Worm (Caenorhabditis elegans) whole organism, L2 larva: ENCODE measurements around the gene rer-1.

Source experiments
- C34F6.9 ChIP-seq: fragments of 150-350 bp; optimal IDR thresholded peaks from 2 replicates; lab custom pipeline; 2014; ENCODE audit warnings: missing biosample characterization, missing genetic modification characterization
- F13H6.1 ChIP-seq: sonication (generic microtip); optimal IDR thresholded peaks from 2 replicates; lab custom pipeline; 2016; ENCODE audit warnings: missing genetic modification characterization, missing compliant biosample characterization
- R02D3.7 ChIP-seq: fragments of 150-350 bp; optimal IDR thresholded peaks from 2 replicates; lab custom pipeline; 2014; ENCODE audit warnings: missing biosample characterization, missing genetic modification characterization
- ZK546.5 ChIP-seq: sonication (generic microtip); optimal IDR thresholded peaks from 2 replicates; lab custom pipeline; 2017; ENCODE audit warnings: missing biosample characterization, missing genetic modification characterization
- alr-1 ChIP-seq: fragments of 150-350 bp; optimal IDR thresholded peaks from 2 replicates; lab custom pipeline; 2014; ENCODE audit warnings: missing biosample characterization, missing genetic modification characterization
- ama-1 ChIP-seq: fragments of 150-350 bp; optimal IDR thresholded peaks from 2 replicates; lab custom pipeline; 2018; ENCODE audit warnings: inconsistent platforms
- blmp-1 ChIP-seq: sonication (generic microtip); optimal IDR thresholded peaks from 2 replicates; lab custom pipeline; 2017; ENCODE audit warnings: missing genetic modification characterization, mild to moderate bottlenecking, missing compliant biosample characterization, antibody characterized with exemption, moderate library complexity; ENCODE audit not compliant: insufficient read depth
- ceh-16 ChIP-seq: fragments of 150-350 bp; optimal IDR thresholded peaks from 2 replicates; lab custom pipeline; 2014; ENCODE audit warnings: missing biosample characterization, missing genetic modification characterization
- ceh-82 ChIP-seq: fragments of 150-350 bp; optimal IDR thresholded peaks from 2 replicates; lab custom pipeline; 2014; ENCODE audit warnings: missing biosample characterization, missing genetic modification characterization
- crh-2 ChIP-seq: sonication (generic microtip); optimal IDR thresholded peaks from 2 replicates; lab custom pipeline; 2017; ENCODE audit warnings: missing biosample characterization, missing genetic modification characterization
- dmd-4 ChIP-seq: sonication (generic microtip); optimal IDR thresholded peaks from 2 replicates; lab custom pipeline; 2017; ENCODE audit warnings: missing biosample characterization, missing genetic modification characterization
- egl-27 ChIP-seq: sonication (generic microtip); optimal IDR thresholded peaks from 3 replicates; lab custom pipeline; 2017; ENCODE audit warnings: missing biosample characterization, missing genetic modification reagents, missing genetic modification characterization
- elt-1 ChIP-seq: fragments of 150-350 bp; optimal IDR thresholded peaks from 2 replicates; lab custom pipeline; 2014; ENCODE audit warnings: missing biosample characterization, missing genetic modification characterization
- elt-3 ChIP-seq: sonication (generic microtip); optimal IDR thresholded peaks from 2 replicates; lab custom pipeline; 2017; ENCODE audit warnings: missing biosample characterization, missing genetic modification characterization
- fos-1 ChIP-seq: fragments of 150-350 bp; optimal IDR thresholded peaks from 2 replicates; lab custom pipeline; 2014; ENCODE audit warnings: missing biosample characterization, missing genetic modification characterization
- gmeb-1 ChIP-seq: fragments of 150-350 bp; optimal IDR thresholded peaks from 2 replicates; lab custom pipeline; 2014; ENCODE audit warnings: missing biosample characterization, missing genetic modification characterization
- lin-11 ChIP-seq: fragments of 150-350 bp; sonication (generic microtip); optimal IDR thresholded peaks from 2 replicates; lab custom pipeline; 2014; ENCODE audit warnings: missing biosample characterization, missing genetic modification characterization, inconsistent platforms, mixed read lengths
- lin-13 ChIP-seq: fragments of 150-350 bp; optimal IDR thresholded peaks from 2 replicates; lab custom pipeline; 2014; ENCODE audit warnings: missing biosample characterization, missing genetic modification reagents, missing genetic modification characterization
- lin-39 ChIP-seq: fragments of 150-350 bp; optimal IDR thresholded peaks from 2 replicates; lab custom pipeline; 2014; ENCODE audit warnings: missing biosample characterization, missing genetic modification reagents, missing genetic modification characterization
- lsy-2 ChIP-seq, 2 experiments: fragments of 150-350 bp in 1 of 2; sonication (generic microtip) in 1 of 2; optimal IDR thresholded peaks; 2 replicates each; lab custom pipeline; 2014 to 2017; ENCODE audit warnings: missing biosample characterization in 2 of 2, missing genetic modification characterization in 2 of 2
- mab-5 ChIP-seq: fragments of 150-350 bp; optimal IDR thresholded peaks from 2 replicates; lab custom pipeline; 2014; ENCODE audit warnings: missing biosample characterization, missing genetic modification characterization
- mdl-1 ChIP-seq, 2 experiments: fragments of 150-350 bp in 1 of 2; sonication (generic microtip) in 1 of 2; optimal IDR thresholded peaks; 2 replicates each; lab custom pipeline; 2017; ENCODE audit warnings: missing biosample characterization in 2 of 2, missing genetic modification characterization in 2 of 2
- nhr-10 ChIP-seq: sonication (generic microtip); optimal IDR thresholded peaks from 2 replicates; lab custom pipeline; 2017; ENCODE audit warnings: missing biosample characterization, missing genetic modification characterization
- nhr-11 ChIP-seq: fragments of 150-350 bp; optimal IDR thresholded peaks from 2 replicates; lab custom pipeline; 2014; ENCODE audit warnings: missing biosample characterization, missing genetic modification characterization
- nhr-12 ChIP-seq: fragments of 150-350 bp; optimal IDR thresholded peaks from 2 replicates; lab custom pipeline; 2014; ENCODE audit warnings: missing biosample characterization, missing genetic modification characterization
- nhr-129 ChIP-seq: fragments of 150-350 bp; optimal IDR thresholded peaks from 2 replicates; lab custom pipeline; 2014; ENCODE audit warnings: missing biosample characterization, missing genetic modification characterization
- nhr-21 ChIP-seq: fragments of 150-350 bp; optimal IDR thresholded peaks from 2 replicates; lab custom pipeline; 2014; ENCODE audit warnings: missing biosample characterization, missing genetic modification characterization
- nhr-23 ChIP-seq: fragments of 150-350 bp; optimal IDR thresholded peaks from 2 replicates; lab custom pipeline; 2014; ENCODE audit warnings: missing biosample characterization, missing genetic modification reagents, missing genetic modification characterization
- nhr-237 ChIP-seq: fragments of 150-350 bp; optimal IDR thresholded peaks from 2 replicates; lab custom pipeline; 2014; ENCODE audit warnings: missing biosample characterization, missing genetic modification characterization
- nhr-25 ChIP-seq: fragments of 150-350 bp; sonication (generic microtip); optimal IDR thresholded peaks from 3 replicates; lab custom pipeline; 2014; ENCODE audit warnings: missing biosample characterization, missing genetic modification characterization
- nhr-6 ChIP-seq: fragments of 150-350 bp; optimal IDR thresholded peaks from 2 replicates; lab custom pipeline; 2014; ENCODE audit warnings: missing biosample characterization, missing genetic modification characterization
- nhr-77 ChIP-seq: fragments of 150-350 bp; optimal IDR thresholded peaks from 2 replicates; lab custom pipeline; 2014; ENCODE audit warnings: missing biosample characterization, missing genetic modification characterization
- peb-1 ChIP-seq: fragments of 150-350 bp; optimal IDR thresholded peaks from 2 replicates; lab custom pipeline; 2014; ENCODE audit warnings: missing biosample characterization, missing genetic modification characterization
- sem-4 ChIP-seq: fragments of 150-350 bp; optimal IDR thresholded peaks from 2 replicates; lab custom pipeline; 2014; ENCODE audit warnings: missing biosample characterization, missing genetic modification reagents, missing genetic modification characterization
- skn-1 ChIP-seq: sonication (generic microtip); optimal IDR thresholded peaks from 2 replicates; lab custom pipeline; 2017; ENCODE audit warnings: missing biosample characterization, missing genetic modification characterization
- sma-3 ChIP-seq: sonication (generic microtip); optimal IDR thresholded peaks from 2 replicates; lab custom pipeline; 2016; ENCODE audit warnings: missing genetic modification reagents, missing genetic modification characterization, missing compliant biosample characterization
- sma-9 ChIP-seq, 2 experiments: fragments of 150-350 bp in 1 of 2; sonication (generic microtip) in 1 of 2; optimal IDR thresholded peaks; 2 replicates each; lab custom pipeline; 2014 to 2016; ENCODE audit warnings: missing genetic modification characterization in 2 of 2, mild to moderate bottlenecking in 1 of 2, missing biosample characterization in 1 of 2, missing compliant biosample characterization in 1 of 2, missing genetic modification reagents in 1 of 2, moderate library complexity in 1 of 2
- snpc-4 ChIP-seq: fragments of 150-350 bp; optimal IDR thresholded peaks from 2 replicates; lab custom pipeline; 2014; ENCODE audit warnings: missing biosample characterization, missing genetic modification characterization
- unc-39 ChIP-seq: fragments of 150-350 bp; optimal IDR thresholded peaks from 2 replicates; lab custom pipeline; 2014; ENCODE audit warnings: missing biosample characterization, missing genetic modification characterization
- unc-55 ChIP-seq: fragments of 150-350 bp; sonication (generic microtip); optimal IDR thresholded peaks from 3 replicates; lab custom pipeline; 2014; ENCODE audit warnings: missing biosample characterization, missing genetic modification reagents, missing genetic modification characterization
- unc-62 ChIP-seq: fragments of 150-350 bp; optimal IDR thresholded peaks from 2 replicates; lab custom pipeline; 2014; ENCODE audit warnings: missing biosample characterization, missing genetic modification reagents, missing genetic modification characterization
- zag-1 ChIP-seq: fragments of 150-350 bp; optimal IDR thresholded peaks from 2 replicates; lab custom pipeline; 2014; ENCODE audit warnings: missing biosample characterization, missing genetic modification characterization
- ztf-1 ChIP-seq: fragments of 200-800 bp; sonication (Bioruptor generic); conservative IDR thresholded peaks from 2 replicates; pipeline ENCODE4 v1.3.6; 2022; ENCODE audit warnings: missing genetic modification characterization, missing compliant biosample characterization
- ztf-11 ChIP-seq: sonication (generic microtip); optimal IDR thresholded peaks from 2 replicates; lab custom pipeline; 2017; ENCODE audit warnings: missing biosample characterization, missing genetic modification characterization
- ztf-4 ChIP-seq: fragments of 150-350 bp; optimal IDR thresholded peaks from 2 replicates; lab custom pipeline; 2014; ENCODE audit warnings: missing biosample characterization, missing genetic modification characterization

rer-1 gene

ce11 chrII:8813659-8814058, 2.5 kb downstream of the rer-1 start (continued):
- peak; percentile 52 for TF ChIP-seq blmp-1 (tag; lab: Kevin White, UChicago)

ce11 chrII:8814231-8814630, 3.1 kb downstream of the rer-1 start:
- no peak for TF ChIP-seq elt-1 (tag; lab: Kevin White, UChicago)
- TF ChIP-seq nhr-25: peak; percentile 4

ce11 chrII:8817225-8817624, 6.1 kb downstream of the rer-1 start:
- TF ChIP-seq nhr-21: peak; percentile 85
- TF ChIP-seq nhr-25: peak; percentile 59
- no peak for TF ChIP-seq skn-1 (tag; lab: Kevin White, UChicago)
- peak in 1 of 2 experiments; percentile 16 for TF ChIP-seq lsy-2 (tag; optimal IDR thresholded peaks at IDR 0.05; lab: Kevin White, UChicago)
- TF ChIP-seq ZK546.5 (tag; lab: Kevin White, UChicago): no peak
- peak; percentile 31 for TF ChIP-seq crh-2 (tag; lab: Kevin White, UChicago)
- no peak for TF ChIP-seq lin-11 (tag; lab: Kevin White, UChicago)
- TF ChIP-seq ztf-4 (tag; lab: Kevin White, UChicago): peak; percentile 33
- TF ChIP-seq blmp-1 (tag; lab: Kevin White, UChicago): peak; percentile 12
- no peak for TF ChIP-seq F13H6.1 (tag; lab: Kevin White, UChicago)
- no peak for TF ChIP-seq R02D3.7
- TF ChIP-seq sma-3 (GFP tag; lab: Kevin White, UChicago): peak; percentile 51
- peak; percentile 56 for TF ChIP-seq sem-4 (tag; lab: Kevin White, UChicago)
- TF ChIP-seq nhr-10 (tag; lab: Kevin White, UChicago): no peak

ce11 chrII:8818257-8818656, 7.1 kb downstream of the rer-1 start:
- TF ChIP-seq sma-9 (GFP tag; optimal IDR thresholded peaks at IDR 0.05; lab: Kevin White, UChicago): peak; percentile 93
- no peak for TF ChIP-seq sma-9 (tag; optimal IDR thresholded peaks at IDR 0.05; lab: Kevin White, UChicago)
- TF ChIP-seq nhr-77 (tag; lab: Kevin White, UChicago): no peak
- peak; percentile 71 for TF ChIP-seq blmp-1 (tag; lab: Kevin White, UChicago)
- TF ChIP-seq nhr-129 (tag; lab: Kevin White, UChicago): no peak
- TF ChIP-seq unc-62 (GFP tag; lab: Kevin White, UChicago): no peak
- peak; percentile 34 to 47 for TF ChIP-seq mdl-1 (tag; optimal IDR thresholded peaks at IDR 0.05; lab: Kevin White, UChicago)
- no peak for TF ChIP-seq peb-1 (tag; lab: Kevin White, UChicago)
- no peak for TF ChIP-seq ztf-4 (tag; lab: Kevin White, UChicago)
- no peak for TF ChIP-seq skn-1 (tag; lab: Kevin White, UChicago)
- TF ChIP-seq nhr-12 (tag; lab: Kevin White, UChicago): no peak
- TF ChIP-seq gmeb-1 (tag; lab: Kevin White, UChicago): peak; percentile 14
- no peak for TF ChIP-seq lin-39 (tag; lab: Kevin White, UChicago)
- no peak for TF ChIP-seq ztf-1 (GFP tag; lab: Robert Waterston, UW)
- TF ChIP-seq snpc-4 (tag; lab: Kevin White, UChicago): no peak
- no peak for TF ChIP-seq elt-3 (tag; lab: Kevin White, UChicago)
- no peak for TF ChIP-seq nhr-6 (tag; lab: Kevin White, UChicago)
- no peak for TF ChIP-seq elt-1 (tag; lab: Kevin White, UChicago)
- TF ChIP-seq mab-5: no peak
- no peak for TF ChIP-seq ZK546.5 (tag; lab: Kevin White, UChicago)
- TF ChIP-seq zag-1 (tag; lab: Kevin White, UChicago): no peak
- TF ChIP-seq nhr-23: no peak
- peak; percentile 2 for TF ChIP-seq F13H6.1 (tag; lab: Kevin White, UChicago)
- TF ChIP-seq ama-1 (lab: Kevin White, UChicago): peak; percentile 71
- no peak for TF ChIP-seq ceh-82 (tag; lab: Kevin White, UChicago)
- TF ChIP-seq nhr-10 (tag; lab: Kevin White, UChicago): no peak
- peak; percentile 88 for TF ChIP-seq nhr-25
- TF ChIP-seq egl-27 (tag; lab: Kevin White, UChicago): peak; percentile 61
- TF ChIP-seq nhr-11 (tag; lab: Kevin White, UChicago): no peak
- peak; percentile 81 for TF ChIP-seq sma-3 (GFP tag; lab: Kevin White, UChicago)
- no peak for TF ChIP-seq fos-1 (tag; lab: Kevin White, UChicago)
- TF ChIP-seq nhr-21: peak; percentile 92
- peak in 1 of 2 experiments; percentile 29 for TF ChIP-seq lsy-2 (tag; optimal IDR thresholded peaks at IDR 0.05; lab: Kevin White, UChicago)
- TF ChIP-seq ceh-16 (tag; lab: Kevin White, UChicago): no peak
- TF ChIP-seq nhr-237: no peak
- TF ChIP-seq sem-4 (tag; lab: Kevin White, UChicago): no peak
- no peak for TF ChIP-seq alr-1 (tag; lab: Kevin White, UChicago)
- TF ChIP-seq unc-55 (GFP tag; lab: Kevin White, UChicago): no peak
- TF ChIP-seq lin-13 (GFP tag; lab: Kevin White, UChicago): no peak
- no peak for TF ChIP-seq R02D3.7
- no peak for TF ChIP-seq C34F6.9 (tag; lab: Kevin White, UChicago)
- TF ChIP-seq ztf-11: no peak
- TF ChIP-seq unc-39 (tag; lab: Kevin White, UChicago): no peak
- TF ChIP-seq dmd-4 (tag; lab: Kevin White, UChicago): no peak
- no peak for TF ChIP-seq lin-11 (tag; lab: Kevin White, UChicago)
- peak; percentile 22 for TF ChIP-seq crh-2 (tag; lab: Kevin White, UChicago)
